Fruit fly (Drosophila melanogaster): ENCODE data around the gene CG4860.

DNA sequence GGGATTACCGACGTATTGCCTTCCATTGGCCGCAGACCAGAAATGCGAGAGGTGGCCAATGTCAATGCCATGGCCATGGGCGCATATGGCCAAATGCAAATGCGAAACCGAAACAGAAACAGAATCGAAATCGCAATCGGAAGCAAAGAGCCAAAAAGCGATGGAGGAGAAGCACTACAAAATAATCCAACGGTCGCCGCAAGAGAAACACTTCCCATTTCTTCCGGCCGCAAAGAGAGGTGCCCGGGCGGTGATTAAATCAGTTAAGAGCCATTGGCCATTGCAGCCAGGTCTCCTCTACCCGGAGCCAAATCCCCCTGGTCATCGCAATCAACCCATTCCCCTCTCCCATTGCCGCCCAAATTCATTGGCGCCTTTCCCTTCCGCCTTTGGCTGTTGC, 7.1 kb downstream of the CG4860 start, which contains the start of gene CG14742:
- TF ChIP-seq cic (GFP tag; optimal IDR thresholded peaks at IDR 0.05) (no peak), Hr96 (GFP tag; optimal IDR thresholded peaks at IDR 0.05) (no peak), CG12768 (GFP tag; optimal IDR thresholded peaks at IDR 0.05) (no peak), kay (GFP tag; ENCODE audit: borderline replicate concordance) (no peak), Clk (GFP tag; optimal IDR thresholded peaks at IDR 0.05) (no peak)

All from whole organism, adult.